Worm (Caenorhabditis elegans): Measurements from ENCODE around the gene srh-181.
A peak's percentile ranks its signal among the peaks of the same experiment; 100 is the strongest.
"Not testable (repeated sequence)": the region's sequence is repeated elsewhere in the genome, so short reads cannot be mapped to it uniquely, and the experiment has no call there.

srh-181 gene

DNA sequence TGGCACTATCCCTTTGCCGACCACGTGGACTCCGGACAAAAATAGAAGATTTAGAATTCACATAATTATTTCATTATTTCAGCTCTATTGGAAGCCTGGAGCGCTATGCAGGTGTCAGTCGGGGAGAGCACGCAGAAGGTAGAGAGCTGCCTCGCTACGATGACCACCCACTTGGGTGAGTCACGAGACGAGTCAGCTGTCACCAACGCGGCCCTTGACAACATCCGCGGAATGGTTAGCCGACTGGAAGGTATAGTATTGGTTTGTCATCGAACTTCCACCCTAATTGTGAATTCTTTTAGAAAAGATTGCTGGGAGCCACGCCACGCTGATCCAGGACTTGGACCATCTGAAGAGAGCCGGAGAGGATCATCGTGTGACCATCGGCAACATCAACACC is 34.9 kb upstream of the srh-181 start, which contains the start of gene ZK262.9:
ZK262.9 (plus strand) TSS at position 301 of the 400 bp plus-strand sequence.
- TF ChIP-seq hpl-2 (GFP tag; optimal IDR thresholded peaks at IDR 0.05); fos-1 (tag; optimal IDR thresholded peaks at IDR 0.05); xbp-1 (tag; optimal IDR thresholded peaks at IDR 0.05): not testable (repeated sequence)

DNA sequence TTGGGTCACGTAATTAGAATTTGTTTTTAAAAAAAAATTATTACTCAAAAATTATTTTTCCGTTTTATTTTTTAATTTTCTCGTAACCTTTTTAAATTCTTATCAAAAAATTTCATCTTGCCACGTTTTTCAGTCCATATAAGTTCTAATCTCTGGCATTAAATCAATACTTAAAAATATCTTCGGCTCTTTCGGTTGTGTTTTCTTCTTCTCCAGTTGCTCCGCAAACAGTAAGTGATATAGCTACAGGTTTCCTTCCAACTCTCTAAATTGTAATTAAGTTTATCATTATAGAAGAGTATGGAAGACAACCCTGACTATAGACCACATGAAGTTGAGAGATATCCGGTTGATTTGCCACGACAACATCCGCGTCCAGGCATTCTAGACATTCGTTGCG is 30.2 kb upstream of the srh-181 start, which contains the start of gene ZK228.1:
ZK228.1 (plus strand) TSS at position 301 of the 400 bp plus-strand sequence.
- TF ChIP-seq nhr-90 (tag; optimal IDR thresholded peaks at IDR 0.05; ENCODE audit: poor library complexity) (no peak), nhr-84 (tag; optimal IDR thresholded peaks at IDR 0.05) (no peak), jun-1 (tag; optimal IDR thresholded peaks at IDR 0.05) (no peak), snpc-4 (tag; optimal IDR thresholded peaks at IDR 0.05) (no peak), unc-30 (tag; optimal IDR thresholded peaks at IDR 0.05) (no peak), nhr-47 (tag; optimal IDR thresholded peaks at IDR 0.05) (no peak)

DNA sequence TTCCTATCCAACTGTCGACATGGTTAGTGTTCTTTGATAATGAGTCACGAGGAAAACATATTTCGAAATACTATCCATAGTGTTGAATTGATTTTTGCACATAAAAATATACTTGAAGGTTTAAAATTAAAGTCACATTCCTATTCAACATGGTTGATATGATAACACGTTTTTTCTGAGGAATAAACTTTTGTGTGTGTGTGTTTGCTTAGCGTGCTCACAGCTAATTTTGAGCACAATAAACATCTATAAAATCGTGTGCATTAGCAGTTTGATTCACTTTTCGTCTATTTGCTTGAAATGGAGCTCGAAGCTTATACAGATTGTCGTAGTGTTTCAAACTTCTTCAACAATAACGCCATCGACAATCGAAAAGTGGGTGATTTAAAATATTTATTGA is 17.7 kb upstream of the srh-181 start, which contains the start of gene ZK228.10:
ZK228.10 (plus strand) TSS at position 301 of the 400 bp plus-strand sequence.
- TF ChIP-seq pqm-1 (tag; optimal IDR thresholded peaks at IDR 0.05), result no peak

DNA sequence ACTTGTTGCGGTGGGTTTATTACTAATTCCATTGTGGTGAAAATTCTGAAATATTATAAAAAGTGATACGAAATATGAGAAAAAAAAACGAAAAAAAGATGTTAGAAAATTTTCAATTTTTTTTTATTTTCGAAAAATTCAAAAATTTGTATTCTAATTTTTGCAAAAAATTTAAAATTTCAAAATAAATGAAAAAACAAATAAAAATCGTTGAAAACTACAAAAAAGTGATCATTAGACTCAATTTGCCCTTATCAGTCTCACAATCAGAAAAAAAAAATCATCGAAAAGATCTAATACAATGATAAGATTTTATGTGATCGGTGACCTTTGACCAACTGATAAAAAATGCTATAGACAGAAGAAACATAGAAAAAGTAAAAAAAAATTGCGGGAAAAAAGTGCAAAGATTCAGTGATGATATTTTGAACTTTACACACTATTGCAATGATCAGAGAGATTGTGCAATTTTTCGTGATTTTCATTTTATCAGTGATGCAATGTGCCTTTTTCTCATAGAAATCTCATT is 13.1 kb upstream of the srh-181 start, which contains the start of gene ZK228.3:
ZK228.3 (minus strand) TSS at position 51 of the 529 bp plus-strand sequence.
- TF ChIP-seq Y116A8C.19 (tag; optimal IDR thresholded peaks at IDR 0.05; ENCODE audit: borderline replicate concordance), result no peak
- peak; percentile 30 for TF ChIP-seq nhr-20 (tag; optimal IDR thresholded peaks at IDR 0.05)
- no peak for TF ChIP-seq C16A3.4 (tag; optimal IDR thresholded peaks at IDR 0.05)
- no peak for TF ChIP-seq nhr-84 (tag; optimal IDR thresholded peaks at IDR 0.05)
- peak; percentile 93 for TF ChIP-seq elt-2 (tag; optimal IDR thresholded peaks at IDR 0.05)
- no peak for TF ChIP-seq grh-1 (GFP tag; IDR thresholded peaks at IDR 0.05)
- TF ChIP-seq jun-1 (tag; optimal IDR thresholded peaks at IDR 0.05), result no peak
- no peak for TF ChIP-seq nhr-77 (tag; optimal IDR thresholded peaks at IDR 0.05)
- no peak for TF ChIP-seq lir-3 (tag; optimal IDR thresholded peaks at IDR 0.05; ENCODE audit: poor library complexity)
- no peak for TF ChIP-seq nhr-85 (tag)
- no peak for TF ChIP-seq ztf-4 (tag; optimal IDR thresholded peaks at IDR 0.05)
- no peak for TF ChIP-seq isw-1 (GFP tag; IDR thresholded peaks at IDR 0.05)
- no peak for TF ChIP-seq ceh-90 (tag; optimal IDR thresholded peaks at IDR 0.05)
- no peak for TF ChIP-seq hlh-17 (GFP tag; optimal IDR thresholded peaks at IDR 0.05; ENCODE audit: borderline replicate concordance)
- no peak for TF ChIP-seq egl-13 (tag; optimal IDR thresholded peaks at IDR 0.05)
- peak in 3 of 6 experiments; percentile 10 to 40 (median 20) for TF ChIP-seq elt-3 (tag; optimal IDR thresholded peaks at IDR 0.05)
- no peak for TF ChIP-seq nhr-11 (tag; optimal IDR thresholded peaks at IDR 0.05)

DNA sequence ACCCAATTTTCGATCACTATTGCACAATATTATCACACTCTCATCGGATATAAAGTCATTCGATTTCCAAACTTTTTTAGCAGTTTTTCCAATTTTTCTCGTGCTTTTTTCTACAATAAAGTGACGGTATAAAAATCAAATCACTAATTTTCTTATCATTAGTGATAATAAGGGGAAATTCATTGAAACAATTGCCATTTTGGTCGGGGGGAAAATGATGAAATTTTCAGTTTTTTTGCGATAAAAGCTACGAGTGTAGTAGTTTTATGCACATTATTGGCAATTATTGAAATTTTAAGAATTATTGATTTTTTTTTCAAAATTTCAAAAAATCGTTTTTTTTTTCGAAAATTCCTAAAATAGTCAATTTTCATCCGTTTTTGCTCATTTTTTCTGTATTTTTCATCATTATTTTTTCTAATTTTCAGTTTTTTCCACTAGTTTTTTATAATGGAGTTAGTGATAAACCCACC is 11.9 kb upstream of the srh-181 start, which contains the start of gene ZK228.4:
ZK228.4 (plus strand) TSS at position 423 of the 473 bp plus-strand sequence.
- TF ChIP-seq pqm-1 (tag; optimal IDR thresholded peaks at IDR 0.05) (peak; percentile 6), elt-2 (tag; optimal IDR thresholded peaks at IDR 0.05) (peak; percentile 55), mab-9 (GFP tag; IDR thresholded peaks at IDR 0.05) (no peak), unc-98 (GFP tag; IDR thresholded peaks at IDR 0.05) (no peak)

DNA sequence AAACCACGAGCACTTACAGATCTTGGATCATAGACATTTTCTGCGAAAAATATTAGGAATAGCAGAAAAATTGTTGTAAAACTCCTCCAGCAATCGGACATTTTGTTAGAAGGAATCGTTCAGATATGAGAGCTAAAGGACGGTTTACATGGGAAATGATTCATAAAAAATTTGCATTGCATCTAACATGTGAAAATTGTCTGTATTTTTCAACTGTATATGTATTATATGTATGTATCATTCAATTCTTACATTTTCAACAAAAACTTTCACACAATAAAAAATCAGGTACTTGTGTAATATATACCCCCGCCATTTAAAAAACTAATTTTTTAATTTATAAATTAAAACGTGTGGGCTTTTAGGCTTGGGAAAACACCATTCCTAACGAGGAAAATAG is 6.2 kb upstream of the srh-181 start, which contains the start of gene ZK228.13:
ZK228.13 (minus strand) TSS at position 101 of the 400 bp plus-strand sequence.
- TF ChIP-seq pag-3 (tag; optimal IDR thresholded peaks at IDR 0.05; ENCODE audit: borderline replicate concordance, insufficient read depth) (no peak), aly-2 (tag; optimal IDR thresholded peaks at IDR 0.05) (no peak), F16B12.6 (tag; optimal IDR thresholded peaks at IDR 0.05) (no peak), ets-5 (GFP tag; IDR thresholded peaks at IDR 0.05) (no peak), ceh-8 (GFP tag; optimal IDR thresholded peaks at IDR 0.05) (no peak), vab-15 (tag; optimal IDR thresholded peaks at IDR 0.05) (no peak), C16A3.4 (tag; optimal IDR thresholded peaks at IDR 0.05) (no peak), Y116A8C.19 (tag; optimal IDR thresholded peaks at IDR 0.05; ENCODE audit: borderline replicate concordance) (no peak), egl-13 (tag; optimal IDR thresholded peaks at IDR 0.05) (no peak), lir-3 (tag; optimal IDR thresholded peaks at IDR 0.05; ENCODE audit: poor library complexity) (no peak), nhr-28 (tag; optimal IDR thresholded peaks at IDR 0.05) (no peak)
